Worm (Caenorhabditis elegans): ENCODE data around the gene C07H6.9.

DNA sequence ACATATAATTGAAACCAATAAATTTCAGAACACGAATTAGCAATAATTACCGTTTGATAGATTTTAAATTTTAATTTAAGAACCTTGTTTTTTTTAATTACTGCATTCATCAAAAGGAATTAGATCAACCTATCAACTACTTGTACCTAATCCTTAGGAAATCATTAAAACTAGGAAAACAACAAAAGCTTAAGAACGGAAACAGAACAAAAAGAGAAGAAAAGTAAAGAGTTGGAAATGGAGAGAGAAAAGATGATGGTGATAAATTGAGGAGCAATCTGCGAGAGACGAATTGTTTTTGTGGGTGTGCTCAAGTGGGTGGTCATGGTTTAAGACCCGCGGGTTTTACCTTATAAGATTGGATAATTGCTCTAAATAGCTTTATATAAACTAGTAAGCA is 36.1 kb upstream of the C07H6.9 start:
- TF ChIP-seq nhr-12 (tag; optimal IDR thresholded peaks at IDR 0.05), result no peak
- no peak for TF ChIP-seq ztf-4 (tag; optimal IDR thresholded peaks at IDR 0.05)
- no peak for TF ChIP-seq unc-62 (GFP tag; optimal IDR thresholded peaks at IDR 0.05)
